Fruit fly (Drosophila melanogaster) whole organism, embryonic: Measurements from ENCODE around the gene CG43127.

Experiments used
- Bdp1 ChIP-seq: fragments of 200-800 bp; sonication (Bioruptor generic); optimal IDR thresholded peaks from 3 replicates; lab custom pipeline; 2016; ENCODE audit warnings: missing biosample characterization, missing genetic modification characterization
- CG10274 ChIP-seq: fragments of 200-800 bp; sonication (Bioruptor generic); optimal IDR thresholded peaks from 3 replicates; lab custom pipeline; 2017; ENCODE audit warnings: missing biosample characterization, mild to moderate bottlenecking, missing genetic modification characterization
- CG10321 ChIP-seq: fragments of 200-800 bp; sonication (Bioruptor generic); IDR thresholded peaks from 2 replicates; pipeline ENCODE4 v1.3.6; 2022; ENCODE audit warnings: missing biosample characterization, missing genetic modification characterization
- CG10654 ChIP-seq: fragments of 200-800 bp; sonication (Bioruptor generic); optimal IDR thresholded peaks from 2 replicates; lab custom pipeline; 2016; ENCODE audit warnings: missing biosample characterization, missing genetic modification characterization
- CG11247 ChIP-seq: fragments of 200-800 bp; sonication (Bioruptor generic); IDR thresholded peaks from 2 replicates; pipeline ENCODE4 v1.3.6; 2022; ENCODE audit warnings: missing biosample characterization, missing genetic modification characterization
- CG12659 ChIP-seq: fragments of 200-800 bp; sonication (Bioruptor generic); optimal IDR thresholded peaks from 3 replicates; lab custom pipeline; 2017; ENCODE audit warnings: mild to moderate bottlenecking, missing biosample characterization, missing genetic modification reagents, missing genetic modification characterization
- CG12769 ChIP-seq: fragments of 200-800 bp; sonication (Bioruptor generic); optimal IDR thresholded peaks from 2 replicates; lab custom pipeline; 2019; ENCODE audit warnings: missing biosample characterization, mild to moderate bottlenecking, missing genetic modification characterization, moderate library complexity
- CG14441 ChIP-seq: fragments of 200-800 bp; sonication (Bioruptor generic); IDR thresholded peaks from 2 replicates; pipeline ENCODE4 v1.3.6; 2022; ENCODE audit warnings: missing biosample characterization, missing genetic modification characterization
- CG15011 ChIP-seq: fragments of 200-800 bp; sonication (Bioruptor generic); optimal IDR thresholded peaks from 3 replicates; lab custom pipeline; 2018; ENCODE audit warnings: missing biosample characterization, mild to moderate bottlenecking, missing genetic modification characterization
- CG15269 ChIP-seq: fragments of 200-800 bp; sonication (Bioruptor generic); optimal IDR thresholded peaks from 2 replicates; lab custom pipeline; 2018; ENCODE audit warnings: missing biosample characterization, mild to moderate bottlenecking, missing genetic modification characterization, moderate library complexity
- CG15696 ChIP-seq: fragments of 200-800 bp; sonication (Bioruptor generic); optimal IDR thresholded peaks from 2 replicates; lab custom pipeline; 2019; ENCODE audit warnings: missing biosample characterization, mild to moderate bottlenecking, missing genetic modification characterization, moderate library complexity
- CG1602 ChIP-seq: fragments of 200-800 bp; sonication (Bioruptor generic); optimal IDR thresholded peaks from 3 replicates; lab custom pipeline; 2016; ENCODE audit warnings: missing biosample characterization, missing genetic modification characterization
- CG16779 ChIP-seq: fragments of 200-800 bp; sonication (Bioruptor generic); IDR thresholded peaks from 2 replicates; pipeline ENCODE4 v1.3.6; 2022; ENCODE audit warnings: missing biosample characterization, missing genetic modification characterization
- CG18476 ChIP-seq: fragments of 200-800 bp; sonication (Bioruptor generic); optimal IDR thresholded peaks from 2 replicates; lab custom pipeline; 2016; ENCODE audit warnings: missing biosample characterization, mild to moderate bottlenecking, missing genetic modification characterization
- CG18619 ChIP-seq: fragments of 200-800 bp; sonication (Bioruptor generic); optimal IDR thresholded peaks from 3 replicates; lab custom pipeline; 2017; ENCODE audit warnings: missing biosample characterization, mild to moderate bottlenecking, missing genetic modification characterization
- CG2202 ChIP-seq: fragments of 200-800 bp; sonication (Bioruptor generic); optimal IDR thresholded peaks from 2 replicates; lab custom pipeline; 2018; ENCODE audit warnings: missing biosample characterization, mild to moderate bottlenecking, missing genetic modification characterization
- CG2712 ChIP-seq: fragments of 200-800 bp; optimal IDR thresholded peaks from 3 replicates; lab custom pipeline; 2019; ENCODE audit warnings: missing biosample characterization, mild to moderate bottlenecking, missing genetic modification characterization, moderate library complexity
- CG30020 ChIP-seq: fragments of 200-800 bp; optimal IDR thresholded peaks from 2 replicates; lab custom pipeline; 2019; ENCODE audit warnings: missing biosample characterization, mild to moderate bottlenecking, missing genetic modification characterization, moderate library complexity
- CG31365 ChIP-seq: fragments of 200-800 bp; sonication (Bioruptor generic); optimal IDR thresholded peaks from 2 replicates; lab custom pipeline; 2018; ENCODE audit warnings: missing biosample characterization, mild to moderate bottlenecking, missing genetic modification characterization
- CG32767 ChIP-seq: fragments of 200-800 bp; sonication (Bioruptor generic); IDR thresholded peaks from 2 replicates; pipeline ENCODE4 v1.3.6; 2022; ENCODE audit warnings: missing biosample characterization, missing genetic modification characterization
- CG42726 ChIP-seq: fragments of 200-800 bp; sonication (Bioruptor generic); IDR thresholded peaks from 2 replicates; pipeline ENCODE4 v1.3.6; 2022; ENCODE audit warnings: missing biosample characterization, missing genetic modification characterization; ENCODE audit not compliant: partially characterized antibody
- CG6654 ChIP-seq: fragments of 200-800 bp; sonication (Bioruptor generic); optimal IDR thresholded peaks from 2 replicates; lab custom pipeline; 2017; ENCODE audit warnings: missing biosample characterization, mild to moderate bottlenecking, missing genetic modification characterization
- CG6689 ChIP-seq: fragments of 200-800 bp; sonication (Bioruptor generic); IDR thresholded peaks from 2 replicates; pipeline ENCODE4 v1.3.6; 2022; ENCODE audit warnings: missing biosample characterization, missing genetic modification characterization
- CG7839 ChIP-seq: fragments of 200-800 bp; sonication (Bioruptor generic); optimal IDR thresholded peaks from 3 replicates; lab custom pipeline; 2018; ENCODE audit warnings: missing biosample characterization, mild to moderate bottlenecking, missing genetic modification characterization, moderate library complexity
- CG8089 ChIP-seq: fragments of 200-800 bp; sonication (Bioruptor generic); optimal IDR thresholded peaks from 3 replicates; lab custom pipeline; 2016; ENCODE audit warnings: missing biosample characterization, missing genetic modification characterization
- CG9437 ChIP-seq: fragments of 200-800 bp; sonication (Bioruptor generic); optimal IDR thresholded peaks from 2 replicates; lab custom pipeline; 2018; ENCODE audit warnings: missing biosample characterization, mild to moderate bottlenecking, missing genetic modification characterization
- Drgx ChIP-seq: fragments of 200-800 bp; sonication (Bioruptor generic); IDR thresholded peaks from 2 replicates; pipeline ENCODE4 v1.3.6; 2022; ENCODE audit warnings: missing biosample characterization, missing genetic modification characterization
- E2f2 ChIP-seq: fragments of 200-800 bp; sonication (Bioruptor generic); IDR thresholded peaks from 2 replicates; pipeline ENCODE4 v1.3.6; 2022; ENCODE audit warnings: missing biosample characterization, missing genetic modification characterization
- Fer1 ChIP-seq: fragments of 200-800 bp; sonication (Bioruptor generic); optimal IDR thresholded peaks from 2 replicates; lab custom pipeline; 2017; ENCODE audit warnings: missing biosample characterization, mild to moderate bottlenecking, missing genetic modification characterization
- Fer3 ChIP-seq: fragments of 200-800 bp; sonication (Bioruptor generic); optimal IDR thresholded peaks from 2 replicates; lab custom pipeline; 2018; ENCODE audit warnings: missing biosample characterization, mild to moderate bottlenecking, missing genetic modification characterization, moderate library complexity
- GATAe ChIP-seq: fragments of 200-800 bp; sonication (Bioruptor generic); conservative IDR thresholded peaks from 2 replicates; pipeline ENCODE4 v1.3.6; 2022; ENCODE audit warnings: missing biosample characterization, missing genetic modification characterization
- HHEX ChIP-seq: fragments of 200-800 bp; sonication (Bioruptor generic); optimal IDR thresholded peaks from 3 replicates; lab custom pipeline; 2017; ENCODE audit warnings: missing biosample characterization, mild to moderate bottlenecking, missing genetic modification characterization, missing genetic modification reagents
- HLH3B ChIP-seq: fragments of 200-800 bp; sonication (Bioruptor generic); IDR thresholded peaks from 2 replicates; pipeline ENCODE4 v1.3.6; 2022; ENCODE audit warnings: missing biosample characterization, missing genetic modification characterization
- NfI ChIP-seq: fragments of 200-800 bp; sonication (Bioruptor generic); optimal IDR thresholded peaks from 3 replicates; lab custom pipeline; 2018; ENCODE audit warnings: missing biosample characterization, mild to moderate bottlenecking, missing genetic modification characterization, moderate library complexity
- Six4 ChIP-seq: fragments of 200-800 bp; sonication (Bioruptor generic); optimal IDR thresholded peaks from 2 replicates; lab custom pipeline; 2016; ENCODE audit warnings: missing biosample characterization, missing genetic modification characterization
- Stat92E ChIP-seq, 3 experiments: fragments of >200 bp in 2 of 3; fragments of 200-800 bp in 1 of 3; sonication (Bioruptor generic) in 1 of 3; optimal IDR thresholded peaks; 2 replicates each; lab custom pipeline; 2017 to 2019; ENCODE audit warnings: missing biosample characterization in 3 of 3, missing genetic modification characterization in 3 of 3, mild to moderate bottlenecking in 1 of 3, moderate library complexity in 1 of 3
- YL-1 ChIP-seq: fragments of 200-800 bp; sonication (Bioruptor generic); optimal IDR thresholded peaks from 3 replicates; lab custom pipeline; 2017; ENCODE audit warnings: missing biosample characterization, mild to moderate bottlenecking, missing genetic modification characterization
- ara ChIP-seq: fragments of 200-800 bp; sonication (Bioruptor generic); IDR thresholded peaks from 2 replicates; pipeline ENCODE4 v1.3.6; 2022; ENCODE audit warnings: missing biosample characterization, missing genetic modification characterization
- dimm ChIP-seq: fragments of 200-800 bp; sonication (Bioruptor generic); IDR thresholded peaks from 2 replicates; pipeline ENCODE4 v1.3.6; 2022; ENCODE audit warnings: missing biosample characterization, missing genetic modification characterization
- gfzf ChIP-seq: fragments of 200-800 bp; sonication (Bioruptor generic); optimal IDR thresholded peaks from 2 replicates; lab custom pipeline; 2016; ENCODE audit warnings: missing biosample characterization, mild to moderate bottlenecking, missing genetic modification characterization, moderate library complexity
- grn ChIP-seq: fragments of 200-800 bp; sonication (Bioruptor generic); optimal IDR thresholded peaks from 3 replicates; lab custom pipeline; 2017; ENCODE audit warnings: missing biosample characterization, missing genetic modification characterization
- hkb ChIP-seq, 2 experiments: fragments of 200-800 bp in 1 of 2; fragments of >200 bp in 1 of 2; sonication (Bioruptor generic) in 1 of 2; IDR thresholded peaks in 1 of 2; optimal IDR thresholded peaks in 1 of 2; 2 replicates each; pipeline versions ENCODE4 v1.3.6 to Lab custom; 2017 to 2022; ENCODE audit warnings: missing biosample characterization in 1 of 2, missing genetic modification characterization in 1 of 2
- knrl ChIP-seq: fragments of 200-800 bp; sonication (Bioruptor generic); IDR thresholded peaks from 3 replicates; pipeline ENCODE4 v1.3.6; 2022; ENCODE audit warnings: missing biosample characterization, missing genetic modification characterization; ENCODE audit not compliant: partially characterized antibody
- sd ChIP-seq: fragments of 200-800 bp; sonication (Bioruptor generic); optimal IDR thresholded peaks from 3 replicates; lab custom pipeline; 2018; ENCODE audit warnings: missing biosample characterization, mild to moderate bottlenecking, missing genetic modification characterization, moderate library complexity
- sima ChIP-seq: fragments of 200-800 bp; sonication (Bioruptor generic); optimal IDR thresholded peaks from 2 replicates; lab custom pipeline; 2016; ENCODE audit warnings: missing biosample characterization, missing genetic modification characterization
- slou ChIP-seq: fragments of 200-800 bp; sonication (Bioruptor generic); optimal IDR thresholded peaks from 3 replicates; lab custom pipeline; 2016; ENCODE audit warnings: missing biosample characterization, missing genetic modification characterization
- sug ChIP-seq: fragments of 200-800 bp; optimal IDR thresholded peaks from 2 replicates; lab custom pipeline; 2019; ENCODE audit warnings: missing biosample characterization, mild to moderate bottlenecking, missing genetic modification characterization, moderate library complexity
- wek ChIP-seq: fragments of 200-800 bp; sonication (Bioruptor generic); optimal IDR thresholded peaks from 3 replicates; lab custom pipeline; 2018; ENCODE audit warnings: missing biosample characterization, mild to moderate bottlenecking, missing genetic modification characterization, moderate library complexity

CG43127 gene

DNA sequence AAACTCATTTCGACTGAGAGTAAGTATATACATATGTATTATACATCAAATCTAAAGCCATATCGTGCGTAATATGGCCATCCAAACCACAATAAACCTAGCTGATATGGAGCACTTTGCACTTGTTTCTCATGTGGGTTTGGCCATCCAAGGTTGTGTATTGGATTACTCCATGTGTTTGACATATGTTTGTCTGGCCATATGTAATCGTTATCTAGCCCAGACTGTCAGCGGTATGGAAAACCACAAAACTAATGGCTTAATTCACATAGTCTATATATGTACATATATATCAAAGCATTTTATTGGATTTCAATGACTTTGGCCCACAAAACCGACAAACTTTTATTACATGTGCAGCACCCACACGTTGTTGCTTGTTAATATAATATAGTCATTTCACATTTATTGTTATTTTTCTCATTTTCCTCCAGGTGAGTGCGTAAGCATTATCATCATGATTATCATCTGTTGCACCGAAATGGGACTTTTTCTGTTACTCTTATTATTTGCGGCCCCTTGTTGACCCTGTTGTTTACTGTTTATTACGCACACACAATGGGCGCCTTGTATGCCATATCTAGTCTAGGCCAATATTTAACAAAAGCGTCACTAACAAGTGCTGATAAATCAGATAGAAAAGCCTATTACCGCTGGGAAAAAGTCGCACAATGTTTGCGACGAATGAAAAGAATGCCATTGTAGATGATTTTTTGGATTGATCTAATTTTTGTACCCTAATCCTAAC lies 31.2 kb upstream of the CG43127 start (continued):
- no peak for TF ChIP-seq CG16779 (GFP tag; lab: Robert Waterston, UW)
- TF ChIP-seq sug (tag; lab: Kevin White, UChicago) = peak; percentile 36
- peak; percentile 12 for TF ChIP-seq sd (tag; lab: Kevin White, UChicago)
- peak; percentile 47 for TF ChIP-seq CG12659 (GFP tag; lab: Kevin White, UChicago)
- TF ChIP-seq CG8089 = peak; percentile 72
- peak; percentile 26 for TF ChIP-seq slou (GFP tag; lab: Kevin White, UChicago)
- TF ChIP-seq CG1602 (GFP tag; lab: Kevin White, UChicago) = peak; percentile 33
- TF ChIP-seq CG7839 = peak; percentile 11
- no peak for TF ChIP-seq Stat92E (GFP tag; optimal IDR thresholded peaks at IDR 0.05; lab: Kevin White, UChicago)
- peak; percentile 20; the same call in 1 of the 2 replicates for TF ChIP-seq CG14441
- no peak for TF ChIP-seq CG9437 (GFP tag; lab: Kevin White, UChicago)
- peak; percentile 75 for TF ChIP-seq Fer3
- TF ChIP-seq CG6654 = no peak
- TF ChIP-seq sima (GFP tag; lab: Kevin White, UChicago) = peak; percentile 19
- no peak for TF ChIP-seq CG32767 (GFP tag; lab: Robert Waterston, UW)
- peak; percentile 71 for TF ChIP-seq grn
- no peak for TF ChIP-seq CG6689 (GFP tag; lab: Robert Waterston, UW)
- no peak; the same call in 1 of the 2 replicates for TF ChIP-seq ara (GFP tag; lab: Robert Waterston, UW)
- TF ChIP-seq CG15696 (tag; lab: Kevin White, UChicago) = peak; percentile 45
- TF ChIP-seq Drgx = no peak; the same call in 1 of the 2 replicates
- TF ChIP-seq GATAe (GFP tag; lab: Robert Waterston, UW) = no peak
- TF ChIP-seq wek = peak; percentile 77
- TF ChIP-seq CG10654 (GFP tag; lab: Kevin White, UChicago) = peak; percentile 54
- no peak for TF ChIP-seq CG10321
- no peak for TF ChIP-seq CG11247 (GFP tag; lab: Robert Waterston, UW)
- TF ChIP-seq Bdp1 (GFP tag; lab: Kevin White, UChicago) = peak; percentile 51
- TF ChIP-seq NfI = peak; percentile 48
- TF ChIP-seq YL-1 (GFP tag; lab: Kevin White, UChicago) = peak; percentile 21
- peak; percentile 39; the same call in 1 of the 2 replicates for TF ChIP-seq HLH3B (GFP tag; lab: Robert Waterston, UW)
- TF ChIP-seq CG31365 (tag; lab: Kevin White, UChicago) = peak; percentile 72
- TF ChIP-seq CG12769 = peak; percentile 70
- peak; percentile 0 for TF ChIP-seq Six4 (GFP tag; lab: Kevin White, UChicago)
- peak; percentile 68 for TF ChIP-seq CG15269
- peak; percentile 70 for TF ChIP-seq CG18619 (GFP tag; lab: Kevin White, UChicago)
- TF ChIP-seq CG10274 (GFP tag; lab: Kevin White, UChicago) = peak; percentile 29
- TF ChIP-seq HHEX (GFP tag; lab: Kevin White, UChicago) = peak; percentile 84
- TF ChIP-seq CG2202 (tag; lab: Kevin White, UChicago) = peak; percentile 68
- peak; percentile 45 for TF ChIP-seq CG2712
- peak; percentile 74 for TF ChIP-seq Fer1
- TF ChIP-seq CG15011 (GFP tag; lab: Kevin White, UChicago) = peak; percentile 75
- no peak for TF ChIP-seq gfzf
- no peak for TF ChIP-seq E2f2 (GFP tag; lab: Robert Waterston, UW)
- TF ChIP-seq CG30020 (tag; lab: Kevin White, UChicago) = no peak
- TF ChIP-seq hkb (optimal IDR thresholded peaks at IDR 0.05; lab: Kevin White, UChicago) = no peak
- TF ChIP-seq hkb (GFP tag; IDR thresholded peaks at IDR 0.05; lab: Robert Waterston, UW) = peak; percentile 76
- TF ChIP-seq knrl (GFP tag; lab: Robert Waterston, UW) = no peak
- no peak for TF ChIP-seq CG42726 (GFP tag; lab: Robert Waterston, UW)
- peak; percentile 37 for TF ChIP-seq CG18476 (GFP tag; lab: Kevin White, UChicago)
- no peak for TF ChIP-seq dimm (GFP tag; lab: Robert Waterston, UW)
